Fruit fly (Drosophila melanogaster) whole organism, wandering third instar larva: ENCODE results near the gene Or88a.

Experiments used
- Sp1 ChIP-seq: fragments of 200-800 bp; sonication (Bioruptor generic); optimal IDR thresholded peaks from 3 replicates; lab custom pipeline; 2019; ENCODE audit warnings: missing biosample characterization, mild to moderate bottlenecking, missing genetic modification characterization, moderate library complexity
- sage ChIP-seq: fragments of 200-800 bp; sonication (Bioruptor generic); optimal IDR thresholded peaks from 2 replicates; lab custom pipeline; 2016; ENCODE audit warnings: missing biosample characterization, mild to moderate bottlenecking, missing genetic modification characterization

DNA sequence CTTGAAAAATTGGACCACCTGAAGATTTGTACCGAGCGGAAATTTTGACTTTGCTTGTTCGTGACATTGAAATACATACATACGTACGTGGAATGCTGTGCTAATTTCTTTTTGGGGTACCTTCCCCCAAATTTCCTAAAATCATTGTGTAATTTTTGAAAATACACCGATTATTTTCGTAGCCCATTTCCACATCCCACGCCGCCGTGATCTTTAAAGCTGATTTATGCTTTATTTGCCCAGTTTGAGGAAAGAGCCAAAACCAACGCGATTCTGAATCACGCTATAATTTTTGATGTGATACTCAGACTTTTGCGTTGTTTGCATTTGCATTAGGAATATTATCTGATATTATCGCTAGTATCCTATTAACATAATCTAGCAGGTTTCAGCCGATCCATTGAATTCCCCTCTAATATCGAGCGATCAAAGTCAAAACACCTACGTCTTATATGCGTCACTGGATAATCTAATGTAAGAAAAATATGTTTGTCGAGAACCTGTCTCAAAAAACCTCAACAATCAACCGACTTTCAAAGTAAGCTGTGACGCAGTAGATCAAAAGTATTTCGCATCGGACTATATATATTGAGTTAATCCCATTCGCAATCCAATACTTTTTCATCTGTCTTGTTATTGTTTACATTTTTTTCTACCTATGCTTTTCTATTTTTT, 46.2 kb upstream of the Or88a start:
- TF ChIP-seq Sp1 (GFP tag; lab: Kevin White, UChicago) = no peak
- no peak for TF ChIP-seq sage
